Worm (Caenorhabditis elegans): Measurements from ENCODE around the gene srh-272.

Gene srh-272

DNA sequence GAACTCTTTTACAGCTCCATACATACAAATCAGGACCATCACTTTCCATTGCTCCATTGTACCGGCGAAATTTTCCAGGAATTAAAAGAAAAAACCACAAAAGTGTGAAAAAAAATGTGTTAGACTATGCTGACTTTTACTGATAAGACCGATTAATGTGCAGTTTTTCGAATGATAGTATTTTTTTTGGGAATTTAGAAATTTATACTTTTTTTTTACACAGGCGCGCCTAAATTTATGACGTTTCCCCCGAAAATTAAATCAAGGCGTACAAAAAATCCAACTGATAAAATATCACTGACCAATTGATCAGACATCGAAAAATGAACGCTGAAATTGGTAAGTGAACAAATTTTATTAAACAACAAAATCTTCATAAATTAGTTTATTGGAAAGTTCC, 12.3 kb downstream of the srh-272 start, which contains the start of gene folt-2:
TSS of gene folt-2 (minus strand) at position 179 of the 400 bp plus-strand sequence.
- TF ChIP-seq fos-1 (tag; optimal IDR thresholded peaks at IDR 0.05) (no peak), R02D3.7 (tag; optimal IDR thresholded peaks at IDR 0.05) (no peak), elt-2 (tag; optimal IDR thresholded peaks at IDR 0.05) (peak; percentile 75), pqm-1 (tag; optimal IDR thresholded peaks at IDR 0.05) (peak; percentile 49)

DNA sequence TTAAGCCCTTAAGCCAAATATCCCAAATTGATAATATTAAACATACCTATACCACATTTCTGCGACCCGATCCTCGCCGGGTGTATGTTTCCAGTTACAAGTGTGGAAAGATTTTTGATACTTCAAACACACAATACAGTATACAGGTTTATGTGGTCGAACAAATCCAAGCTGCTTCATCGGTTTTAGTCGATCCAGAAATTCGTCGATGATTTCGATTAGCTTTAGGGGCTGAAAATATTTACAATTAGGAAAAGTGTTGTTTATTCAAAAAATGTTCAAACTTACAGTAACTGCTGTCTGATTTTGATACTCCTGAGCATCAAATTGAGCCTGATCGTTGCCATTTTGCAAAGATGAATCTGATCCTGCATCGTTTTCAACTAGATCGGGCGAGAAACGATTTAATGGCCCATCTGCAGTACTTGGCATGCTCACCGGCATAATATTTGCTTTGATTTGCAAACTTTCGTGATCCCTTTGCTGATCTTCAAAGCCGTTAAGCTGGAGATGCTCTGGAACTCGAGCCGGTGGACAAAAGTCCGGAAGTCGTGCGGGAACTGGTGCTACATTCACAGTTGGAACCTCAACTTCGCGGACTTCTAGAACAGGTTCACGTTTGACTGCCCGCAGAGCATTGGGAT, 13.2 kb downstream of the srh-272 start:
- no peak for TF ChIP-seq nhr-12 (tag; optimal IDR thresholded peaks at IDR 0.05)
- TF ChIP-seq lsy-12 (tag; optimal IDR thresholded peaks at IDR 0.05): no peak
- TF ChIP-seq daf-12 (tag; optimal IDR thresholded peaks at IDR 0.05): no peak
- no peak for TF ChIP-seq nhr-43 (tag; optimal IDR thresholded peaks at IDR 0.05; ENCODE audit: poor library complexity, severe bottlenecking)
- TF ChIP-seq nhr-76 (tag; optimal IDR thresholded peaks at IDR 0.05): no peak

ce11 chrV:2877509-2877908, 14.4 kb downstream of the srh-272 start, which contains the start of gene F37B4.10:
F37B4.10 (minus strand) TSS chrV:2877609.
- TF ChIP-seq unc-39 (tag; optimal IDR thresholded peaks at IDR 0.05) (no peak), nhr-23 (tag; optimal IDR thresholded peaks at IDR 0.05) (no peak), elt-2 (tag; optimal IDR thresholded peaks at IDR 0.05) (peak; percentile 8)

DNA sequence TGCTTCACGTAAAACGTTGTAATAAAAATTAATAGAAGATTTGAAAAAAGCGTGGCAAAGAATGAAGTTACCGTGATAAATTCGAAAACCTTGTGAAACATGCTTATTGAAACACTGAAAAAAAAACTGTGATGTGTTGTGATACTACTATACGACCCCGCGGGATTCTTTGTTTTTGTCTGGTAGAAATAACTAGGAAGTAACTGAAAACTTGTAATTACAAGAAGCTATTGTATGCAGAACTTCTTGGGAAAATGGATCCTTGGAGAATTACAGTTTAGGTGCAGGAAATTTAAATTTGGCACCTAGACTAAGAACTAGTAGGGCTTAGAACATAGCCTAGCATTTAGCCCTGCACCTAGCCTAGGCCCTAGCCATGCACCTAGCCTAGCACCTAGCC, 16.7 kb downstream of the srh-272 start, which contains the start of gene str-39:
TSS of gene str-39 (minus strand) at position 101 of the 400 bp plus-strand sequence.
- TF ChIP-seq unc-39 (tag; optimal IDR thresholded peaks at IDR 0.05): no peak
- no peak for TF ChIP-seq nfya-1 (tag; optimal IDR thresholded peaks at IDR 0.05; ENCODE audit: insufficient read depth)
- TF ChIP-seq nhr-11 (tag; optimal IDR thresholded peaks at IDR 0.05): no peak
- no peak for TF ChIP-seq sea-2 (GFP tag; optimal IDR thresholded peaks at IDR 0.05)
- no peak for TF ChIP-seq skn-1 (tag; optimal IDR thresholded peaks at IDR 0.05)
- no peak for TF ChIP-seq elt-2 (tag; optimal IDR thresholded peaks at IDR 0.05)
- TF ChIP-seq daf-12 (tag; optimal IDR thresholded peaks at IDR 0.05): no peak
- no peak for TF ChIP-seq ama-1 (optimal IDR thresholded peaks at IDR 0.05)
- no peak for TF ChIP-seq mdl-1 (tag; optimal IDR thresholded peaks at IDR 0.05)

DNA sequence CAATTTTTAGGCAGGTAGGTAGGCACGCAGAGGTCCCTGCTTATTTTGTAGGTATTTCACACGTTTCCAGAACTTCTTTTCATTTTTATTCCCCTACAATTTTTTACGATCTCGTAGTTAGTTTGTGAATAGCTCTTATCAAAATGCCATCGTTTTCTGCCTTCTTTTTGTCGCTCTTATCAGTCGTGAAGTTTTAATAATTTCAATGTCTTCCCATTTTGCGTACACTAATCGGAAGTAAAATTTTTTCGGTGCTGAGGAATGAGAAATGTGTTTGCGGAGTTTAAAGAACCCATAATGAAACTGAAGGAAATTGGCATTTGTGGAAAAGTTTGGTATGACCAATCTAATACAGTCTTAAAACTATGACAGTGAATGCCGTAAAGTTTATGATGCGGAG, 17.2 kb downstream of the srh-272 start:
- TF ChIP-seq pqm-1 (tag; optimal IDR thresholded peaks at IDR 0.05) (peak; percentile 49), ztf-11 (tag; optimal IDR thresholded peaks at IDR 0.05) (no peak), jun-1 (tag; optimal IDR thresholded peaks at IDR 0.05) (peak; percentile 59), elt-2 (tag; optimal IDR thresholded peaks at IDR 0.05) (peak; percentile 84)

DNA sequence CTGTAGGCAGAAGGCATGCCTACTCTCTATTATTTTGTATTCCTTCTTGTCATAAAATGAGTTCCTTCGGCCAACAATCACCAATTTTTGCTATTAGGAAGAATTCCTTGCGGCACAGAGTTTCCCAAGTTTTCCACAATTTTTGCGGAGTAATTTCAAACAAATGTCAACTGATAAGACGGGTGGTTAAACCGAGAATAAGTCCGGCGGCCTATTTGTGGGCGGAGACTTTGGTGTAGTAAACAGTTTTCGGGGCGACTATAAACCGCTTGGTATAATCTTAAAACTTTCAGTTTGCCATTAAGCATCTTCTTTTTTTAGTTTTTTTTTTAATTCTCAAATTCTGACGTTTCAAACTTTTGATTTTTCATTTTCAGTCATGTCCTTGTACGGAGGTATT, 17.9 kb downstream of the srh-272 start, which contains the start of gene ifc-1:
TSS of gene ifc-1 (plus strand) at position 378 of the 400 bp plus-strand sequence.
- TF ChIP-seq nhr-25 (tag; optimal IDR thresholded peaks at IDR 0.05): no peak
- TF ChIP-seq ztf-11 (tag; optimal IDR thresholded peaks at IDR 0.05): no peak
- no peak for TF ChIP-seq zag-1 (tag; optimal IDR thresholded peaks at IDR 0.05)
- no peak for TF ChIP-seq nfya-1 (tag; optimal IDR thresholded peaks at IDR 0.05; ENCODE audit: insufficient read depth)
- TF ChIP-seq elt-2 (tag; optimal IDR thresholded peaks at IDR 0.05): peak; percentile 57
- TF ChIP-seq elt-1 (tag; optimal IDR thresholded peaks at IDR 0.05): no peak

DNA sequence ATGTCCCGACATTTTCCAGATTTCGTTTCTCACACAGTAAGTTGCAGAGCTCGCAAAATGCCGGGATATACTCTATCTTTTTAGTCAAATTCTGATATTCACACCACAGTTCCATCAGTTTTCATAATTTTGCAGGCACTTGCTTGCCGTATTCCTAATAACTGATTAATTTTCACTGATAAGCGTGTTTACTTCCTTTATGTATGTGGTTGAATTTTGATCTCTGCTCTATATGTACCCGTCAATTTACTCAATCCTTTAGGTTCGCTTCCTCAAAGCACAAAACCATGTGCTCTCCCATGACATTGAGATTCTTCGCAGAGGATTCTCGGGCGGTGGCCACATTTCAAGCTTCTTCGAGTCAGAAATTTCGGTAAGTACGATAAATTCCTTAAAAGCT, 18.4 kb downstream of the srh-272 start:
- TF ChIP-seq elt-2 (tag; optimal IDR thresholded peaks at IDR 0.05): peak; percentile 40
- TF ChIP-seq nhr-23 (tag; optimal IDR thresholded peaks at IDR 0.05): no peak
- peak; percentile 10 for TF ChIP-seq pqm-1 (tag; optimal IDR thresholded peaks at IDR 0.05)

DNA sequence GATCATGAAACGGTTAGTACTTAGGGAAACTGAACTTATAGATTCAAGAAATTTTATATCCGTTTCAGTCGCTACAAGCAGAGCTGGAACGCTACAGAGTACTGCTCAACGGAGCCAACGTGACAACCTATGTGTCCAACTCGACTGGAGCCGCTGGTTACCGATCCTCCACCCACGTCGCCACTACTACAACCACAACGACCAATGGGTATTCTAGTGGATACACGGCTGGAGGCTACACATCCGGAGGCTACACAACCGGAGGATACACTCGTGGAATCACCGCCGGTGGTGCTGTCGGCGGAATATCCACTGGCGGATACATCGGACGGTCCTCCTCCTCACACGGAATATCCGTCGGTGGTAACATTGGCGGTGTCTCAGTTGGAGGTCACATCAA, 20.0 kb downstream of the srh-272 start:
- TF ChIP-seq skn-1 (tag; optimal IDR thresholded peaks at IDR 0.05) (no peak), nhr-67 (tag; optimal IDR thresholded peaks at IDR 0.05) (no peak), ceh-9 (tag; optimal IDR thresholded peaks at IDR 0.05) (no peak), lin-39 (tag; optimal IDR thresholded peaks at IDR 0.05) (no peak), unc-62 (GFP tag; optimal IDR thresholded peaks at IDR 0.05) (no peak), fos-1 (tag; optimal IDR thresholded peaks at IDR 0.05) (no peak), ZK546.5 (tag; optimal IDR thresholded peaks at IDR 0.05) (no peak), tbx-2 (tag; optimal IDR thresholded peaks at IDR 0.05) (no peak), nfya-1 (tag; optimal IDR thresholded peaks at IDR 0.05; ENCODE audit: insufficient read depth) (no peak), mml-1 (tag; optimal IDR thresholded peaks at IDR 0.05) (no peak)

Measured in whole organism, L3 larva.